Worm (Caenorhabditis elegans): ENCODE data around the gene F21C10.9.
A peak's percentile ranks its signal among the peaks of the same experiment; 100 is the strongest.

The F21C10.9 gene

ce11 chrV:9079965-9080432 is 18.5 kb downstream of the F21C10.9 start (continued):
- TF ChIP-seq chd-7 (tag; optimal IDR thresholded peaks at IDR 0.05) (peak; percentile 47), atf-7 (tag; optimal IDR thresholded peaks at IDR 0.05) (peak; percentile 88), mcd-1 (GFP tag; IDR thresholded peaks at IDR 0.05) (0 out of 2 replicates have a peak, but pooled peaks have one; percentile 6), let-607 (tag; optimal IDR thresholded peaks at IDR 0.05) (peak; percentile 53 to 74), ZK185.1 (tag; optimal IDR thresholded peaks at IDR 0.05; ENCODE audit: poor library complexity, severe bottlenecking) (peak; percentile 19), tlf-1 (GFP tag; optimal IDR thresholded peaks at IDR 0.05) (peak; percentile 57), Y95B8A.8 (GFP tag; IDR thresholded peaks at IDR 0.05) (0 out of 2 replicates have a peak, but pooled peaks have one; percentile 36), egl-44 (GFP tag; IDR thresholded peaks at IDR 0.05) (peak; percentile 79), lin-54 (GFP tag; optimal IDR thresholded peaks at IDR 0.05) (peak; percentile 40), let-526 (GFP tag; IDR thresholded peaks at IDR 0.05) (peak; percentile 4; the same call in 1 of the 2 replicates), nfyb-1 (GFP tag; IDR thresholded peaks at IDR 0.05) (peak; percentile 60)

DNA sequence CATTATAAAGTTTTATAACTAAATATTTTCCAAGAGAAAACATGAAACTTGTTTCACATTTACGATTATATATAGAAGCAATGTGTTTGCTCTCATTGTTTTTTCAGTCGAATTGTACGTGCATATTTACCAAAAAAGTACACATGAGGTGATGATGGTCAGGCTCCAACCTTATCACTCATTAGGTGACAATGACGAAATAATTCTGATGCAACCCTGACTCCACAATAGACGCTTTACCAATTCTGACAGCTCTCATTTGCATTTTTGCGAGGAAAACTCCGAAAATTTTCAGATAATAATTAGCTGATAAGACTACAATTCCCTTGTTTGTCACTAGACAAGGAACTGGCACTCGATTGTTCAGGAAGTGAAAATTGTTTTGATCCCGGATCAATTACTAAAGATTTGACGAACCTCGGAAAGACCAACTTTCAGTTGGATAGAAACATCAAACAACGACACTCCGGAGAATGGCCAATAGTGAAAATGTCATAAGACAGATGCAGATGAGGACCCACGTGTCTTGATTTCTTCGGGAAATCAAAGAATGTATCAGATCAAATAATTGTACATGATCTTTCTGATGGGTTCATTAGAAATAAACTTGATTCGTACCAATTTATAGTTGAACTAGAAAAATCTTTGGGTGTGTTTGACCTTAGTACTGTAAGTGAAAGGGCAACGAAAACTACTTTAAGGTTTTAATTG is 19.5 kb downstream of the F21C10.9 start:
- TF ChIP-seq ekl-4 (GFP tag; IDR thresholded peaks at IDR 0.05) (no peak), cebp-1 (GFP tag; IDR thresholded peaks at IDR 0.05) (no peak), cebp-1 (tag; optimal IDR thresholded peaks at IDR 0.05) (peak; percentile 63), ccch-3 (GFP tag; optimal IDR thresholded peaks at IDR 0.05) (no peak), cebp-2 (GFP tag; IDR thresholded peaks at IDR 0.05) (no peak), unc-62 (GFP tag; optimal IDR thresholded peaks at IDR 0.05) (peak; percentile 19), F55B11.4 (tag; optimal IDR thresholded peaks at IDR 0.05; ENCODE audit: borderline replicate concordance, insufficient read depth) (no peak), sea-2 (GFP tag; IDR thresholded peaks at IDR 0.05) (no peak), sdz-38 (tag; optimal IDR thresholded peaks at IDR 0.05) (no peak), snpc-4 (GFP tag; optimal IDR thresholded peaks at IDR 0.05) (no peak), snpc-4 (tag; optimal IDR thresholded peaks at IDR 0.05) (peak in 1 of 4 experiments; percentile 1), lin-40 (tag; optimal IDR thresholded peaks at IDR 0.05) (no peak), atf-7 (tag; optimal IDR thresholded peaks at IDR 0.05) (peak; percentile 50), ZK185.1 (tag; optimal IDR thresholded peaks at IDR 0.05; ENCODE audit: poor library complexity, severe bottlenecking) (no peak), attf-5 (GFP tag; optimal IDR thresholded peaks at IDR 0.05) (peak; percentile 29), dox-1 (GFP tag; IDR thresholded peaks at IDR 0.05) (peak; percentile 49; the same call in 1 of the 2 replicates), nhr-80 (tag; optimal IDR thresholded peaks at IDR 0.05) (peak; percentile 88), let-607 (tag; optimal IDR thresholded peaks at IDR 0.05) (peak in 1 of 2 experiments; percentile 31), madf-3 (GFP tag; IDR thresholded peaks at IDR 0.05) (no peak), nhr-90 (tag; optimal IDR thresholded peaks at IDR 0.05) (peak; percentile 61), B0336.3 (GFP tag; IDR thresholded peaks at IDR 0.05) (0 out of 2 replicates have a peak, but pooled peaks have one; percentile 22), C06A6.2 (GFP tag; conservative IDR thresholded peaks at IDR 0.05) (no peak)

DNA sequence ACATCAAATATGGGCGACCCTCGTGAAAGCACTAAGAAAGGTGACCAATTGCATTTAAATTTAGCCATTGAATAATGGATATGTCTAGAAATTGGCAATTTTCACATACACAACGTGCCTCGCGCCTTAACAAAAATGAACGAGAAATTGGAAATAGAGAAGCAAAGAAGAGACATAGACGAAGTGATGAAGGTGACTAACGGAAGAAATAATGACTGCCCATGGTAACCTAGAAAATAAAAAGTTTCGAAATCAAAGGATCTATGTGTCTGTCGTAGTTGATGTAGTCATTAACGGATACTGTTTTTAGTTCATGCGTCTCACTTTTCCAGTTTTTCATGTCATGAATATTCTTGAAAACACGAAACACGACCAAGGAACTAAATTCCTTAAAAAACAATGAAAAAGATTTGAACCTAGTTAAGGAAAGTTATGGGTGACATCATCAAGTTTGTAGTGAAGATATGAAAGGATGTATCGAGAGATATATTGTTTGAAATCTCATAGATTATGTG is 20.4 kb downstream of the F21C10.9 start:
- TF ChIP-seq cebp-1 (GFP tag; IDR thresholded peaks at IDR 0.05) (no peak), cebp-1 (tag; optimal IDR thresholded peaks at IDR 0.05) (peak; percentile 42), ama-1 (optimal IDR thresholded peaks at IDR 0.05) (no peak), ama-1 (GFP tag; optimal IDR thresholded peaks at IDR 0.05) (no peak)

- TF ChIP-seq C17E4.6 (GFP tag; IDR thresholded peaks at IDR 0.05) (no peak), F10E7.11 (tag; optimal IDR thresholded peaks at IDR 0.05) (no peak), ceh-91 (GFP tag; IDR thresholded peaks at IDR 0.05) (no peak), ets-4 (GFP tag; optimal IDR thresholded peaks at IDR 0.05) (no peak)
Observed at ce11 chrV:9076273-9076672, 22.2 kb downstream of the F21C10.9 start, which contains the start of gene T27E4.7. Gene T27E4.7 (minus strand): TSS chrV:9076322.

All from whole organism, young adult.